Fruit fly (Drosophila melanogaster): ENCODE measurements around the gene Ubc6.

The Ubc6 gene

dm6 chr3R:5000663-5001062 is 48.2 kb upstream of the Ubc6 start:
- TF ChIP-seq CG31627 (GFP tag; optimal IDR thresholded peaks at IDR 0.05) (no peak), Hr38 (GFP tag; optimal IDR thresholded peaks at IDR 0.05) (no peak), spab (GFP tag; optimal IDR thresholded peaks at IDR 0.05) (no peak), Smox (GFP tag; optimal IDR thresholded peaks at IDR 0.05) (no peak)

dm6 chr3R:4998739-4999138 is 46.3 kb upstream of the Ubc6 start:
- TF ChIP-seq salr (GFP tag; optimal IDR thresholded peaks at IDR 0.05) = no peak
- TF ChIP-seq Hr4 (GFP tag; optimal IDR thresholded peaks at IDR 0.05) = no peak
- no peak for TF ChIP-seq CG7368 (GFP tag; optimal IDR thresholded peaks at IDR 0.05)
- TF ChIP-seq CG34406 (GFP tag; optimal IDR thresholded peaks at IDR 0.05) = no peak
- no peak for TF ChIP-seq cyc (GFP tag; optimal IDR thresholded peaks at IDR 0.05)
- no peak for TF ChIP-seq Blimp-1 (GFP tag; optimal IDR thresholded peaks at IDR 0.05)
- no peak for TF ChIP-seq CG11902 (GFP tag; optimal IDR thresholded peaks at IDR 0.05)
- no peak for TF ChIP-seq Gug (GFP tag; IDR thresholded peaks at IDR 0.05)
- no peak for TF ChIP-seq CG8632 (GFP tag; optimal IDR thresholded peaks at IDR 0.05)
- no peak for TF ChIP-seq Smox (GFP tag; optimal IDR thresholded peaks at IDR 0.05)
- TF ChIP-seq CG15336 (GFP tag; IDR thresholded peaks at IDR 0.05) = no peak

dm6 chr3R:4997399-4998203 is 45.1 kb upstream of the Ubc6 start:
- TF ChIP-seq CG10631 (GFP tag; optimal IDR thresholded peaks at IDR 0.05) (peak; percentile 81), dsx (GFP tag; optimal IDR thresholded peaks at IDR 0.05; ENCODE audit: poor library complexity, severe bottlenecking) (peak; percentile 59), dac (GFP tag; optimal IDR thresholded peaks at IDR 0.05) (no peak), fd85E (GFP tag; optimal IDR thresholded peaks at IDR 0.05) (peak; percentile 25), Ets21C (GFP tag; optimal IDR thresholded peaks at IDR 0.05) (peak; percentile 85), topi (GFP tag; optimal IDR thresholded peaks at IDR 0.05) (peak; percentile 91), cyc (GFP tag; optimal IDR thresholded peaks at IDR 0.05) (peak; percentile 90), Ets96B (tag; optimal IDR thresholded peaks at IDR 0.05) (peak; percentile 68), Gug (GFP tag; IDR thresholded peaks at IDR 0.05) (no peak), Hr38 (GFP tag; optimal IDR thresholded peaks at IDR 0.05) (no peak), CG8632 (GFP tag; optimal IDR thresholded peaks at IDR 0.05) (peak; percentile 81), CG15336 (GFP tag; IDR thresholded peaks at IDR 0.05) (no peak; the same call in 1 of the 2 replicates), ss (GFP tag; optimal IDR thresholded peaks at IDR 0.05) (peak in 1 of 2 experiments; percentile 61), achi (GFP tag; optimal IDR thresholded peaks at IDR 0.05) (peak; percentile 76), Sox15 (GFP tag; optimal IDR thresholded peaks at IDR 0.05) (peak; percentile 80), esn (GFP tag; optimal IDR thresholded peaks at IDR 0.05) (peak; percentile 93), CG34406 (GFP tag; optimal IDR thresholded peaks at IDR 0.05) (peak; percentile 83), CG6808 (GFP tag; optimal IDR thresholded peaks at IDR 0.05) (peak; percentile 47), CG6276 (GFP tag; optimal IDR thresholded peaks at IDR 0.05) (no peak), Eip78C (GFP tag) (peak; percentile 96), CG32006 (GFP tag; optimal IDR thresholded peaks at IDR 0.05) (peak; percentile 30), Met (GFP tag; optimal IDR thresholded peaks at IDR 0.05) (peak; percentile 90), CG6854 (GFP tag; optimal IDR thresholded peaks at IDR 0.05) (no peak), fkh (GFP tag; optimal IDR thresholded peaks at IDR 0.05) (no peak), CG6792 (GFP tag; optimal IDR thresholded peaks at IDR 0.05) (peak; percentile 85), CG3919 (GFP tag; optimal IDR thresholded peaks at IDR 0.05) (peak; percentile 82), acj6 (GFP tag; optimal IDR thresholded peaks at IDR 0.05) (peak; percentile 80), CG6163 (GFP tag; IDR thresholded peaks at IDR 0.05) (peak; percentile 82), CG11762 (GFP tag; optimal IDR thresholded peaks at IDR 0.05; ENCODE audit: insufficient read depth) (peak; percentile 72), Sox14 (GFP tag; optimal IDR thresholded peaks at IDR 0.05) (peak; percentile 81), OdsH (GFP tag; optimal IDR thresholded peaks at IDR 0.05) (peak; percentile 82), pdm3 (GFP tag; optimal IDR thresholded peaks at IDR 0.05) (peak; percentile 80), salr (GFP tag; optimal IDR thresholded peaks at IDR 0.05) (peak; percentile 17 to 23), CG9139 (GFP tag; optimal IDR thresholded peaks at IDR 0.05) (peak; percentile 53), svp (GFP tag) (peak; percentile 97), Hr39 (GFP tag; optimal IDR thresholded peaks at IDR 0.05) (peak; percentile 92), Blimp-1 (GFP tag; optimal IDR thresholded peaks at IDR 0.05) (peak; percentile 63), CG1621 (tag; optimal IDR thresholded peaks at IDR 0.05) (peak; percentile 42), fd59A (GFP tag; optimal IDR thresholded peaks at IDR 0.05) (peak; percentile 49)
